Worm (Caenorhabditis elegans) whole organism, L4 larva: Measurements from ENCODE around the gene wht-3.
A peak's percentile ranks its signal among the peaks of the same experiment; 100 is the strongest.

Source experiments
- F49E8.2 ChIP-seq: sonication (generic microtip); optimal IDR thresholded peaks from 2 replicates; lab custom pipeline; 2016; ENCODE audit warnings: missing compliant biosample characterization, mild to moderate bottlenecking, missing genetic modification characterization, borderline replicate concordance
- T20F7.1 ChIP-seq: fragments of 200-800 bp; sonication (Bioruptor generic); optimal IDR thresholded peaks from 2 replicates; lab custom pipeline; 2018; ENCODE audit warnings: mild to moderate bottlenecking, missing genetic modification characterization, missing compliant biosample characterization
- T26A8.4 ChIP-seq: fragments of 200-800 bp; sonication (Bioruptor generic); IDR thresholded peaks from 2 replicates; pipeline ENCODE4 v1.3.6; 2022; ENCODE audit warnings: missing genetic modification characterization, missing compliant biosample characterization
- Y105C5A.15 ChIP-seq: fragments of 200-800 bp; sonication (Bioruptor generic); IDR thresholded peaks from 2 replicates; pipeline ENCODE4 v1.3.6; 2022; ENCODE audit warnings: missing genetic modification characterization, missing compliant biosample characterization
- ZK337.2 ChIP-seq: fragments of 200-800 bp; sonication (Bioruptor generic); IDR thresholded peaks from 2 replicates; pipeline ENCODE4 v1.3.6; 2022; ENCODE audit warnings: missing genetic modification reagents, missing genetic modification characterization, missing compliant biosample characterization
- aha-1 ChIP-seq: fragments of 150-350 bp; peaks from one replicate; lab custom pipeline; 2014; ENCODE audit warnings: missing biosample characterization, missing genetic modification characterization
- aly-2 ChIP-seq: sonication (generic microtip); optimal IDR thresholded peaks from 2 replicates; lab custom pipeline; 2018; ENCODE audit warnings: missing biosample characterization, missing genetic modification characterization
- ama-1 ChIP-seq: fragments of 150-350 bp; optimal IDR thresholded peaks from 2 replicates; lab custom pipeline; 2014; ENCODE audit warnings: inconsistent platforms, mixed read lengths
- arid-1 ChIP-seq: fragments of 200-800 bp; sonication (Bioruptor generic); conservative IDR thresholded peaks from 2 replicates; pipeline ENCODE4 v1.3.6; 2022; ENCODE audit warnings: missing genetic modification reagents, missing genetic modification characterization, missing compliant biosample characterization
- attf-4 ChIP-seq: sonication (generic microtip); optimal IDR thresholded peaks from 3 replicates; lab custom pipeline; 2017; ENCODE audit warnings: missing biosample characterization, missing genetic modification characterization
- ceh-28 ChIP-seq: fragments of 150-350 bp; optimal IDR thresholded peaks from 2 replicates; lab custom pipeline; 2014; ENCODE audit warnings: missing biosample characterization, missing genetic modification reagents, missing genetic modification characterization
- daf-19 ChIP-seq: fragments of 200-800 bp; sonication (Bioruptor generic); conservative IDR thresholded peaks from 2 replicates; pipeline ENCODE4 v1.3.6; 2022; ENCODE audit warnings: missing genetic modification characterization, missing compliant biosample characterization
- daf-8 ChIP-seq: fragments of 200-800 bp; sonication (Bioruptor generic); IDR thresholded peaks from 2 replicates; pipeline ENCODE4 v1.3.6; 2022; ENCODE audit warnings: missing genetic modification characterization, missing compliant biosample characterization
- dmd-8 ChIP-seq: fragments of 200-800 bp; sonication (Bioruptor generic); IDR thresholded peaks from 2 replicates; pipeline ENCODE4 v1.3.6; 2022; ENCODE audit warnings: missing genetic modification characterization, missing compliant biosample characterization
- dpl-1 ChIP-seq: fragments of 150-350 bp; optimal IDR thresholded peaks from 2 replicates; lab custom pipeline; 2014; ENCODE audit warnings: missing biosample characterization, missing genetic modification reagents, missing genetic modification characterization
- dve-1 ChIP-seq: sonication (generic microtip); optimal IDR thresholded peaks from 2 replicates; lab custom pipeline; 2017; ENCODE audit warnings: antibody characterized with exemption, mild to moderate bottlenecking, missing genetic modification characterization, missing compliant biosample characterization; ENCODE audit not compliant: insufficient read depth
- egl-27 ChIP-seq: sonication (generic microtip); optimal IDR thresholded peaks from 3 replicates; lab custom pipeline; 2017; ENCODE audit warnings: missing biosample characterization, missing genetic modification reagents, missing genetic modification characterization
- fkh-10 ChIP-seq: fragments of 150-350 bp; optimal IDR thresholded peaks from 2 replicates; lab custom pipeline; 2014; ENCODE audit warnings: missing biosample characterization, missing genetic modification reagents, missing genetic modification characterization
- hlh-11 ChIP-seq: fragments of 200-800 bp; sonication (Bioruptor generic); optimal IDR thresholded peaks from 2 replicates; lab custom pipeline; 2018; ENCODE audit warnings: mild to moderate bottlenecking, missing genetic modification characterization, missing compliant biosample characterization
- hlh-30 ChIP-seq: sonication (generic microtip); optimal IDR thresholded peaks from 2 replicates; lab custom pipeline; 2017; ENCODE audit warnings: antibody characterized with exemption, mild to moderate bottlenecking, missing genetic modification characterization, missing compliant biosample characterization; ENCODE audit not compliant: insufficient read depth
- hmg-1.1 ChIP-seq: fragments of 200-800 bp; sonication (Bioruptor generic); IDR thresholded peaks from 2 replicates; pipeline ENCODE4 v1.3.6; 2022; ENCODE audit warnings: missing genetic modification reagents, missing genetic modification characterization, missing compliant biosample characterization
- lim-7 ChIP-seq: fragments of 200-800 bp; sonication (Bioruptor generic); IDR thresholded peaks from 2 replicates; pipeline ENCODE4 v1.3.6; 2022; ENCODE audit warnings: missing genetic modification characterization, missing compliant biosample characterization
- lin-15B ChIP-seq: fragments of 150-350 bp; sonication (generic microtip); optimal IDR thresholded peaks from 3 replicates; lab custom pipeline; 2014; ENCODE audit warnings: missing biosample characterization, missing genetic modification characterization
- lin-39 ChIP-seq: fragments of 150-350 bp; optimal IDR thresholded peaks from 2 replicates; lab custom pipeline; 2014; ENCODE audit warnings: missing biosample characterization, missing genetic modification reagents, missing genetic modification characterization
- lir-3 ChIP-seq: sonication (generic microtip); optimal IDR thresholded peaks from 2 replicates; lab custom pipeline; 2016; ENCODE audit warnings: mild to moderate bottlenecking, missing genetic modification characterization, missing compliant biosample characterization
- madf-9 ChIP-seq: fragments of 200-800 bp; sonication (Bioruptor generic); conservative IDR thresholded peaks from 2 replicates; pipeline ENCODE4 v1.3.6; 2022; ENCODE audit warnings: missing genetic modification reagents, missing genetic modification characterization, missing compliant biosample characterization
- mdl-1 ChIP-seq, 2 experiments: fragments of 150-350 bp in 1 of 2; sonication (generic microtip) in 1 of 2; optimal IDR thresholded peaks; 2 replicates each; lab custom pipeline; 2014 to 2017; ENCODE audit warnings: missing biosample characterization in 2 of 2, missing genetic modification characterization in 2 of 2
- mdt-29 ChIP-seq: fragments of 200-800 bp; sonication (Bioruptor generic); IDR thresholded peaks from 2 replicates; pipeline ENCODE4 v1.3.6; 2022; ENCODE audit warnings: missing genetic modification reagents, missing genetic modification characterization, missing compliant biosample characterization
- mxl-2 ChIP-seq: fragments of 200-800 bp; sonication (Bioruptor generic); conservative IDR thresholded peaks from 2 replicates; pipeline ENCODE4 v1.3.6; 2022; ENCODE audit warnings: missing genetic modification reagents, missing genetic modification characterization, missing compliant biosample characterization
- mxl-3 ChIP-seq: fragments of 200-800 bp; sonication (Bioruptor generic); optimal IDR thresholded peaks from 2 replicates; lab custom pipeline; 2018; ENCODE audit warnings: mild to moderate bottlenecking, missing genetic modification characterization, missing compliant biosample characterization
- nhr-10 ChIP-seq: fragments of 150-350 bp; optimal IDR thresholded peaks from 2 replicates; lab custom pipeline; 2014; ENCODE audit warnings: missing biosample characterization, missing genetic modification characterization
- nhr-237 ChIP-seq: sonication (generic microtip); optimal IDR thresholded peaks from 2 replicates; lab custom pipeline; 2017; ENCODE audit warnings: missing biosample characterization, missing genetic modification characterization
- nhr-25 ChIP-seq: sonication (generic microtip); optimal IDR thresholded peaks from 2 replicates; lab custom pipeline; 2017; ENCODE audit warnings: missing genetic modification characterization, mild to moderate bottlenecking, missing compliant biosample characterization, antibody characterized with exemption, moderate library complexity, borderline replicate concordance; ENCODE audit not compliant: insufficient read depth
- nhr-41 ChIP-seq: fragments of 200-800 bp; sonication (Bioruptor generic); IDR thresholded peaks from 2 replicates; pipeline ENCODE4 v1.3.6; 2022; ENCODE audit warnings: missing genetic modification reagents, missing genetic modification characterization, missing compliant biosample characterization
- nhr-42 ChIP-seq: fragments of 200-800 bp; sonication (Bioruptor generic); IDR thresholded peaks from 2 replicates; pipeline ENCODE4 v1.3.6; 2022; ENCODE audit warnings: missing genetic modification characterization, missing compliant biosample characterization
- nhr-48 ChIP-seq: sonication (generic microtip); optimal IDR thresholded peaks from 2 replicates; lab custom pipeline; 2016; ENCODE audit warnings: mild to moderate bottlenecking, missing genetic modification characterization, missing compliant biosample characterization
- nhr-6 ChIP-seq: fragments of 150-350 bp; optimal IDR thresholded peaks from 2 replicates; lab custom pipeline; 2014; ENCODE audit warnings: missing biosample characterization, missing genetic modification characterization
- nhr-76 ChIP-seq: fragments of 150-350 bp; optimal IDR thresholded peaks from 2 replicates; lab custom pipeline; 2014; ENCODE audit warnings: missing biosample characterization, missing genetic modification characterization
- pha-4 ChIP-seq, 2 experiments: fragments of 150-350 bp in 1 of 2; fragments of 200-800 bp in 1 of 2; sonication (Bioruptor generic) in 1 of 2; IDR thresholded peaks in 1 of 2; optimal IDR thresholded peaks in 1 of 2; 2 replicates each; pipeline versions ENCODE4 v1.3.6 to Lab custom; 2014 to 2022; ENCODE audit warnings: missing genetic modification characterization in 2 of 2, missing genetic modification reagents in 2 of 2, missing biosample characterization in 1 of 2, missing compliant biosample characterization in 1 of 2
- php-3 ChIP-seq: fragments of 200-800 bp; sonication (Bioruptor generic); IDR thresholded peaks from 2 replicates; pipeline ENCODE4 v1.3.6; 2022; ENCODE audit warnings: missing genetic modification reagents, missing genetic modification characterization, missing compliant biosample characterization
- rbr-2 ChIP-seq: sonication (generic microtip); optimal IDR thresholded peaks from 2 replicates; lab custom pipeline; 2016; ENCODE audit warnings: missing genotype, missing genetic modification characterization, missing compliant biosample characterization
- saeg-2 ChIP-seq: fragments of 200-800 bp; sonication (Bioruptor generic); IDR thresholded peaks from 2 replicates; pipeline ENCODE4 v1.3.6; 2022; ENCODE audit warnings: missing genetic modification reagents, missing genetic modification characterization, missing compliant biosample characterization
- set-16 ChIP-seq: fragments of 200-800 bp; sonication (Bioruptor generic); IDR thresholded peaks from 2 replicates; pipeline ENCODE4 v1.3.6; 2022; ENCODE audit warnings: missing genetic modification reagents, missing genetic modification characterization, missing compliant biosample characterization
- unc-39 ChIP-seq: sonication (generic microtip); optimal IDR thresholded peaks from 2 replicates; lab custom pipeline; 2017; ENCODE audit warnings: missing biosample characterization, missing genetic modification characterization
- unc-62 ChIP-seq, 3 experiments: fragments of 150-350 bp in 1 of 3; sonication (generic microtip); optimal IDR thresholded peaks in 2 of 3; peaks in 1 of 3; 1 replicate in 1 of 3; 2 replicates in 2 of 3; lab custom pipeline; 2014 to 2017; ENCODE audit warnings: missing biosample characterization in 3 of 3, missing genetic modification characterization in 3 of 3, missing genetic modification reagents in 3 of 3, missing genotype in 1 of 3
- vab-7 ChIP-seq: fragments of 200-800 bp; sonication (Bioruptor generic); IDR thresholded peaks from 2 replicates; pipeline ENCODE4 v1.3.6; 2022; ENCODE audit warnings: missing genetic modification reagents, missing genetic modification characterization, missing compliant biosample characterization
- zag-1 ChIP-seq: fragments of 150-350 bp; optimal IDR thresholded peaks from 2 replicates; lab custom pipeline; 2014; ENCODE audit warnings: missing biosample characterization, missing genetic modification characterization
- zfp-2 ChIP-seq: sonication (generic microtip); optimal IDR thresholded peaks from 2 replicates; lab custom pipeline; 2016; ENCODE audit warnings: mild to moderate bottlenecking, missing genetic modification characterization, missing compliant biosample characterization
- zfp-3 ChIP-seq: fragments of 200-800 bp; sonication (Bioruptor generic); conservative IDR thresholded peaks from 2 replicates; pipeline ENCODE4 v1.3.6; 2022; ENCODE audit warnings: missing genetic modification reagents, missing genetic modification characterization, missing compliant biosample characterization
- ztf-7 ChIP-seq: fragments of 150-350 bp; optimal IDR thresholded peaks from 2 replicates; lab custom pipeline; 2014; ENCODE audit warnings: missing biosample characterization, missing genetic modification characterization

wht-3 gene

ce11 chrIII:4193659-4194103, 42.3 kb upstream of the wht-3 start, which contains the start of gene xbp-1 (continued):
- TF ChIP-seq unc-62 (GFP tag; optimal IDR thresholded peaks at IDR 0.05 in 1 of 2; lab: Kevin White, UChicago) (peak in 1 of 2 experiments; percentile 86), unc-62 (tag; optimal IDR thresholded peaks at IDR 0.05; lab: Kevin White, UChicago) (no peak), hmg-1.1 (GFP tag; lab: Robert Waterston, UW) (peak; percentile 75), daf-19 (GFP tag; lab: Robert Waterston, UW) (peak; percentile 45; the same call in 1 of the 2 replicates), nhr-41 (GFP tag; lab: Robert Waterston, UW) (peak; percentile 79), lin-39 (tag; lab: Kevin White, UChicago) (no peak), madf-9 (GFP tag; lab: Robert Waterston, UW) (peak; percentile 82), mxl-2 (GFP tag; lab: Robert Waterston, UW) (0 out of 2 replicates have a peak, but pooled peaks have one; percentile 17), lin-15B (tag; lab: Kevin White, UChicago) (no peak), attf-4 (tag; lab: Kevin White, UChicago) (no peak), ama-1 (lab: Kevin White, UChicago) (peak; percentile 91), dpl-1 (peak; percentile 79), arid-1 (GFP tag; lab: Robert Waterston, UW) (no peak), lim-7 (GFP tag; lab: Robert Waterston, UW) (no peak), T20F7.1 (GFP tag; lab: Kevin White, UChicago) (peak; percentile 88), nhr-48 (peak; percentile 82), nhr-237 (no peak), nhr-6 (tag; lab: Kevin White, UChicago) (peak; percentile 89), mxl-3 (peak; percentile 97), fkh-10 (peak; percentile 76), unc-39 (no peak), php-3 (GFP tag; lab: Robert Waterston, UW) (peak; percentile 85), aha-1 (peak; percentile 99), nhr-76 (tag; lab: Kevin White, UChicago) (no peak), aly-2 (tag; lab: Kevin White, UChicago) (no peak), Y105C5A.15 (GFP tag; lab: Robert Waterston, UW) (no peak), rbr-2 (peak; percentile 92), ceh-28 (tag; lab: Kevin White, UChicago) (no peak), zag-1 (tag; lab: Kevin White, UChicago) (no peak), vab-7 (GFP tag; lab: Robert Waterston, UW) (peak; percentile 71), dve-1 (tag; lab: Kevin White, UChicago) (peak; percentile 99), nhr-25 (tag; lab: Kevin White, UChicago) (peak; percentile 78), pha-4 (GFP tag; IDR thresholded peaks at IDR 0.05; lab: Robert Waterston, UW) (peak; percentile 77), pha-4 (tag; optimal IDR thresholded peaks at IDR 0.05; lab: Kevin White, UChicago) (no peak), nhr-10 (tag; lab: Kevin White, UChicago) (peak; percentile 76), nhr-42 (GFP tag; lab: Robert Waterston, UW) (0 out of 2 replicates have a peak, but pooled peaks have one; percentile 64), hlh-30 (peak; percentile 94), ztf-7 (peak; percentile 74), egl-27 (tag; lab: Kevin White, UChicago) (peak; percentile 5), F49E8.2 (no peak), T26A8.4 (peak; percentile 58), mdt-29 (GFP tag; lab: Robert Waterston, UW) (peak; percentile 49; the same call in 1 of the 2 replicates), ZK337.2 (0 out of 2 replicates have a peak, but pooled peaks have one; percentile 23), daf-8 (GFP tag; lab: Robert Waterston, UW) (no peak), lir-3 (tag; lab: Kevin White, UChicago) (no peak), mdl-1 (tag; optimal IDR thresholded peaks at IDR 0.05; lab: Kevin White, UChicago) (peak; percentile 74 to 93), saeg-2 (no peak; the same call in 1 of the 2 replicates), dmd-8 (GFP tag; lab: Robert Waterston, UW) (no peak), set-16 (GFP tag; lab: Robert Waterston, UW) (peak; percentile 39), zfp-3 (GFP tag; lab: Robert Waterston, UW) (peak; percentile 84), zfp-2 (tag; lab: Kevin White, UChicago) (peak; percentile 49), hlh-11 (tag; lab: Kevin White, UChicago) (peak; percentile 98)
